Worm (Caenorhabditis elegans): Measurements from ENCODE around the gene sms-2.

DNA sequence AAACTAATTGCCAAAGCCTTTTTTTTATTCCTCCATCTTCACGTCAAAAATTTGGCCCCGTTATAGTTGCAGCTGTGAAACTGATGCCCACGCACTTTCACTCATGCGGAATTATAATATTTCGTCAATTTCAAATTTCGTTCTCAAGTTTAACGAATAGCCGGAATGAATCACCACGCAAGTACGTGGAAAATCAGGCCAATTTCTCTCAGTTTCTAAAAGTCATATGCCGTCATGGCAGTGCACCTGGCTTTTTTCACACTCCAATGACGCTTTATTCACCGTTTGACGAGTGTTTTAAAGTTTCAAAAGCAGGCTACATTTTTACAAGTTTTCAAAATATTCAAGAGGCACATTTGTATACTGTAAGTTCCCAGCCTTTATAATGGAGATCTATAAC is 798 bp downstream of the sms-2 start:
- no peak for TF ChIP-seq ces-1 (GFP tag; optimal IDR thresholded peaks at IDR 0.05)
- no peak for TF ChIP-seq fos-1 (tag; optimal IDR thresholded peaks at IDR 0.05)
- TF ChIP-seq elt-2 (tag; optimal IDR thresholded peaks at IDR 0.05), result no peak
- no peak for TF ChIP-seq blmp-1 (tag; optimal IDR thresholded peaks at IDR 0.05)
